Fruit fly (Drosophila melanogaster) whole organism: Measurements from ENCODE around the gene CG6878.

Experiments used
- CG8478 ChIP-seq: fragments of >200 bp; optimal IDR thresholded peaks from 2 replicates; lab custom pipeline; 2018; ENCODE audit warnings: inconsistent platforms
- Dll ChIP-seq: fragments of >200 bp; optimal IDR thresholded peaks from 2 replicates; lab custom pipeline; 2017
- EcR ChIP-seq, 2 experiments: fragments of >200 bp; optimal IDR thresholded peaks; 2 replicates each; lab custom pipeline; 2017; ENCODE audit warnings: missing biosample characterization in 2 of 2, missing genetic modification characterization in 2 of 2, missing genetic modification reagents in 2 of 2
- pan ChIP-seq: fragments of >200 bp; optimal IDR thresholded peaks from 2 replicates; lab custom pipeline; 2017
- psq ChIP-seq: fragments of >200 bp; optimal IDR thresholded peaks from 2 replicates; lab custom pipeline; 2017
- usp ChIP-seq: fragments of >200 bp; optimal IDR thresholded peaks from 2 replicates; lab custom pipeline; 2017; ENCODE audit warnings: missing biosample characterization, missing genetic modification characterization, mixed read lengths

Gene CG6878

dm6 chr3L:15192172-15192571, 30.6 kb downstream of the CG6878 start:
- TF ChIP-seq pan (lab: Kevin White, UChicago) (peak; percentile 69), usp (no peak)

- no peak for TF ChIP-seq Dll (lab: Kevin White, UChicago)
- TF ChIP-seq psq (lab: Kevin White, UChicago), result no peak
- no peak for TF ChIP-seq pan (lab: Kevin White, UChicago)
- no peak for TF ChIP-seq EcR (GFP tag; optimal IDR thresholded peaks at IDR 0.05; lab: Kevin White, UChicago)
- no peak for TF ChIP-seq CG8478 (lab: Kevin White, UChicago)
- no peak for TF ChIP-seq usp
Measured at dm6 chr3L:15195548-15195947, 33.9 kb downstream of the CG6878 start.

- TF ChIP-seq Dll (lab: Kevin White, UChicago) (peak; percentile 62), pan (lab: Kevin White, UChicago) (no peak)
Measured at dm6 chr3L:15196189-15196588, 34.6 kb downstream of the CG6878 start.

- TF ChIP-seq pan (lab: Kevin White, UChicago) (no peak), EcR (GFP tag; optimal IDR thresholded peaks at IDR 0.05; lab: Kevin White, UChicago) (no peak), usp (no peak), Dll (lab: Kevin White, UChicago) (no peak), CG8478 (lab: Kevin White, UChicago) (no peak), psq (lab: Kevin White, UChicago) (no peak)
Measured at dm6 chr3L:15196711-15197320, 35.2 kb downstream of the CG6878 start.

- no peak for TF ChIP-seq EcR (GFP tag; optimal IDR thresholded peaks at IDR 0.05; lab: Kevin White, UChicago)
- no peak for TF ChIP-seq pan (lab: Kevin White, UChicago)
Measured at dm6 chr3L:15197978-15198377, 36.4 kb downstream of the CG6878 start.

dm6 chr3L:15199216-15200090, 37.8 kb downstream of the CG6878 start:
- no peak for TF ChIP-seq CG8478 (lab: Kevin White, UChicago)
- no peak for TF ChIP-seq usp
- no peak for TF ChIP-seq pan (lab: Kevin White, UChicago)
- TF ChIP-seq EcR (GFP tag; optimal IDR thresholded peaks at IDR 0.05; lab: Kevin White, UChicago), result no peak
- TF ChIP-seq Dll (lab: Kevin White, UChicago), result no peak
- TF ChIP-seq psq (lab: Kevin White, UChicago), result no peak

- TF ChIP-seq EcR (GFP tag; optimal IDR thresholded peaks at IDR 0.05; lab: Kevin White, UChicago) (no peak), usp (no peak), Dll (lab: Kevin White, UChicago) (no peak), pan (lab: Kevin White, UChicago) (no peak)
Measured at dm6 chr3L:15200280-15200987, 38.8 kb downstream of the CG6878 start.

dm6 chr3L:15201351-15201750, 39.7 kb downstream of the CG6878 start:
- TF ChIP-seq Dll (lab: Kevin White, UChicago) (no peak), psq (lab: Kevin White, UChicago) (no peak), pan (lab: Kevin White, UChicago) (no peak)

- TF ChIP-seq CG8478 (lab: Kevin White, UChicago) (no peak), psq (lab: Kevin White, UChicago) (no peak), Dll (lab: Kevin White, UChicago) (no peak), pan (lab: Kevin White, UChicago) (no peak), EcR (GFP tag; optimal IDR thresholded peaks at IDR 0.05; lab: Kevin White, UChicago) (no peak), usp (no peak)
Measured at dm6 chr3L:15203097-15203496, 41.5 kb downstream of the CG6878 start.

dm6 chr3L:15203585-15203984, 42.0 kb downstream of the CG6878 start:
- no peak for TF ChIP-seq CG8478 (lab: Kevin White, UChicago)
- TF ChIP-seq usp, result no peak
- no peak for TF ChIP-seq pan (lab: Kevin White, UChicago)
- no peak for TF ChIP-seq psq (lab: Kevin White, UChicago)
- TF ChIP-seq Dll (lab: Kevin White, UChicago), result no peak
- no peak for TF ChIP-seq EcR (GFP tag; optimal IDR thresholded peaks at IDR 0.05; lab: Kevin White, UChicago)

- TF ChIP-seq psq (lab: Kevin White, UChicago) (no peak), Dll (lab: Kevin White, UChicago) (no peak), pan (lab: Kevin White, UChicago) (no peak), usp (no peak), CG8478 (lab: Kevin White, UChicago) (no peak)
Measured at dm6 chr3L:15206058-15206457, 44.4 kb downstream of the CG6878 start.

dm6 chr3L:15207544-15207943, 45.9 kb downstream of the CG6878 start, which contains the start of gene Prx1:
TSS of gene Prx1 (plus strand) at chr3L:15207844.
- TF ChIP-seq Dll (lab: Kevin White, UChicago) (no peak), usp (no peak), EcR (GFP tag; optimal IDR thresholded peaks at IDR 0.05; lab: Kevin White, UChicago) (no peak), pan (lab: Kevin White, UChicago) (no peak), CG8478 (lab: Kevin White, UChicago) (no peak), psq (lab: Kevin White, UChicago) (no peak)
